Fruit fly (Drosophila melanogaster) whole organism, prepupa: ENCODE data around the gene CG34300.
A peak's percentile ranks its signal among the peaks of the same experiment; 100 is the strongest.

ENCODE experiments used
- CG11902 ChIP-seq: fragments of 200-800 bp; sonication (Bioruptor generic); optimal IDR thresholded peaks from 3 replicates; lab custom pipeline; 2016; ENCODE audit warnings: missing biosample characterization, missing genetic modification characterization
- CG15336 ChIP-seq: fragments of 200-800 bp; sonication (Bioruptor generic); IDR thresholded peaks from 2 replicates; pipeline ENCODE4 v1.3.6; 2022; ENCODE audit warnings: missing biosample characterization, missing genetic modification characterization
- CG3032 ChIP-seq: fragments of 200-800 bp; optimal IDR thresholded peaks from 2 replicates; lab custom pipeline; 2019; ENCODE audit warnings: missing biosample characterization, mild to moderate bottlenecking, missing genetic modification characterization, moderate library complexity
- CG31627 ChIP-seq: fragments of 200-800 bp; sonication (Bioruptor generic); optimal IDR thresholded peaks from 3 replicates; lab custom pipeline; 2016; ENCODE audit warnings: missing biosample characterization, missing genetic modification characterization
- CG34406 ChIP-seq: fragments of 200-800 bp; sonication (Bioruptor generic); optimal IDR thresholded peaks from 3 replicates; lab custom pipeline; 2016; ENCODE audit warnings: missing biosample characterization, missing genetic modification characterization
- svp ChIP-seq: fragments of 200-800 bp; sonication (Bioruptor generic); peaks from one replicate; lab custom pipeline; 2016; ENCODE audit warnings: missing biosample characterization, missing genetic modification characterization

DNA sequence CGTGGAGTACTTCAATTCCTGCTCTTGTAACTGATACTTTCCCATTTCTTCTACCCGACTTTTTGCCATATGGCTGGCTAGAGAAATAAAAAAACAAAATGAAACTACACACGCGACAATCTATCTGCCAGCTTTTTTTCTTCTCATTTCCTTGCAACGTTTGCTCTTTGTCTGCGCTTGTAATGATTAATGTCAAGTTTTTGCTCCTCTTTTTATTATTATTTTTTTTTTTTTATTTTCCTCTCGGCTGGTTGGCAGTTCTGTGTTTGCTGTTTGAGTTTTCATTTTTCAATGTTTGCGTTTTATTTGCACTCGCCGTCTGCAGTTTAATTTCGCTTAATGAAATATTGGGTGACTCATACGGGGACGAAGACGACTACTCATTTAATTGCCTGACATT is 20.2 kb upstream of the CG34300 start:
- TF ChIP-seq CG15336 (GFP tag; lab: Robert Waterston, UW) (no peak; the same call in 1 of the 2 replicates), CG34406 (GFP tag; lab: Kevin White, UChicago) (no peak), CG31627 (GFP tag; lab: Kevin White, UChicago) (no peak), CG11902 (GFP tag; lab: Kevin White, UChicago) (no peak), svp (GFP tag; lab: Kevin White, UChicago) (no peak), CG3032 (tag; lab: Kevin White, UChicago) (peak; percentile 23)
